Worm (Caenorhabditis elegans) whole organism, L2 larva: Measurements from ENCODE around the gene srbc-54.
"Not testable (repeated sequence)": the region's sequence is repeated elsewhere in the genome, so short reads cannot be mapped to it uniquely, and the experiment has no call there.

Experiments used
- ama-1 ChIP-seq: fragments of 150-350 bp; optimal IDR thresholded peaks from 2 replicates; lab custom pipeline; 2018; ENCODE audit warnings: inconsistent platforms
- elt-1 ChIP-seq: fragments of 150-350 bp; optimal IDR thresholded peaks from 2 replicates; lab custom pipeline; 2014; ENCODE audit warnings: missing biosample characterization, missing genetic modification characterization
- elt-3 ChIP-seq: sonication (generic microtip); optimal IDR thresholded peaks from 2 replicates; lab custom pipeline; 2017; ENCODE audit warnings: missing biosample characterization, missing genetic modification characterization
- lin-39 ChIP-seq: fragments of 150-350 bp; optimal IDR thresholded peaks from 2 replicates; lab custom pipeline; 2014; ENCODE audit warnings: missing biosample characterization, missing genetic modification reagents, missing genetic modification characterization
- mdl-1 ChIP-seq, 2 experiments: fragments of 150-350 bp in 1 of 2; sonication (generic microtip) in 1 of 2; optimal IDR thresholded peaks; 2 replicates each; lab custom pipeline; 2017; ENCODE audit warnings: missing biosample characterization in 2 of 2, missing genetic modification characterization in 2 of 2
- nhr-11 ChIP-seq: fragments of 150-350 bp; optimal IDR thresholded peaks from 2 replicates; lab custom pipeline; 2014; ENCODE audit warnings: missing biosample characterization, missing genetic modification characterization
- nhr-12 ChIP-seq: fragments of 150-350 bp; optimal IDR thresholded peaks from 2 replicates; lab custom pipeline; 2014; ENCODE audit warnings: missing biosample characterization, missing genetic modification characterization
- nhr-23 ChIP-seq: fragments of 150-350 bp; optimal IDR thresholded peaks from 2 replicates; lab custom pipeline; 2014; ENCODE audit warnings: missing biosample characterization, missing genetic modification reagents, missing genetic modification characterization
- nhr-25 ChIP-seq: fragments of 150-350 bp; sonication (generic microtip); optimal IDR thresholded peaks from 3 replicates; lab custom pipeline; 2014; ENCODE audit warnings: missing biosample characterization, missing genetic modification characterization
- snpc-4 ChIP-seq: fragments of 150-350 bp; optimal IDR thresholded peaks from 2 replicates; lab custom pipeline; 2014; ENCODE audit warnings: missing biosample characterization, missing genetic modification characterization
- unc-39 ChIP-seq: fragments of 150-350 bp; optimal IDR thresholded peaks from 2 replicates; lab custom pipeline; 2014; ENCODE audit warnings: missing biosample characterization, missing genetic modification characterization
- unc-55 ChIP-seq: fragments of 150-350 bp; sonication (generic microtip); optimal IDR thresholded peaks from 3 replicates; lab custom pipeline; 2014; ENCODE audit warnings: missing biosample characterization, missing genetic modification reagents, missing genetic modification characterization
- unc-62 ChIP-seq: fragments of 150-350 bp; optimal IDR thresholded peaks from 2 replicates; lab custom pipeline; 2014; ENCODE audit warnings: missing biosample characterization, missing genetic modification reagents, missing genetic modification characterization

ce11 chrV:15850276-15850811 is 16.8 kb upstream of the srbc-54 start, which contains the start of gene srh-147:
- not testable (repeated sequence) for TF ChIP-seq ama-1; nhr-12 (tag; lab: Kevin White, UChicago); nhr-11 (tag; lab: Kevin White, UChicago); unc-55 (GFP tag; lab: Kevin White, UChicago); mdl-1 (tag; optimal IDR thresholded peaks at IDR 0.05; lab: Kevin White, UChicago); unc-62 (GFP tag; lab: Kevin White, UChicago); unc-39; nhr-25; lin-39 (tag; lab: Kevin White, UChicago); elt-1 (tag; lab: Kevin White, UChicago); elt-3 (tag; lab: Kevin White, UChicago); nhr-23 (tag; lab: Kevin White, UChicago); snpc-4 (tag; lab: Kevin White, UChicago)
